Worm (Caenorhabditis elegans) whole organism, early embryonic: ENCODE data around the gene F47B7.2.

Source experiments
- B0310.2 ChIP-seq: sonication (generic microtip); optimal IDR thresholded peaks from 2 replicates; lab custom pipeline; 2016; ENCODE audit warnings: mild to moderate bottlenecking, missing genetic modification characterization, missing compliant biosample characterization
- F13C5.2 ChIP-seq: sonication (generic microtip); optimal IDR thresholded peaks from 2 replicates; lab custom pipeline; 2017; ENCODE audit warnings: mild to moderate bottlenecking, missing genetic modification characterization, inconsistent platforms, missing compliant biosample characterization
- aly-1 ChIP-seq: sonication (generic microtip); optimal IDR thresholded peaks from 2 replicates; lab custom pipeline; 2016; ENCODE audit warnings: missing genetic modification characterization, missing compliant biosample characterization
- ama-1 ChIP-seq: fragments of 150-350 bp; optimal IDR thresholded peaks from 2 replicates; lab custom pipeline; 2014
- ceh-13 ChIP-seq: fragments of 200-800 bp; sonication (Bioruptor generic); optimal IDR thresholded peaks from 2 replicates; lab custom pipeline; 2018; ENCODE audit warnings: mild to moderate bottlenecking, missing genetic modification characterization, missing compliant biosample characterization
- ets-7 ChIP-seq: sonication (generic microtip); optimal IDR thresholded peaks from 2 replicates; lab custom pipeline; 2016; ENCODE audit warnings: missing genotype, missing genetic modification characterization, missing compliant biosample characterization
- flt-1 ChIP-seq: fragments of 200-800 bp; sonication (Bioruptor generic); IDR thresholded peaks from 2 replicates; pipeline ENCODE4 v1.3.6; 2022; ENCODE audit warnings: missing genetic modification characterization, missing compliant biosample characterization
- hmbx-1 ChIP-seq: sonication (generic microtip); optimal IDR thresholded peaks from 2 replicates; lab custom pipeline; 2016; ENCODE audit warnings: mild to moderate bottlenecking, missing genetic modification characterization, missing compliant biosample characterization
- hmg-4 ChIP-seq: fragments of 200-800 bp; sonication (Bioruptor generic); optimal IDR thresholded peaks from 2 replicates; lab custom pipeline; 2018; ENCODE audit warnings: mild to moderate bottlenecking, missing genetic modification characterization, missing compliant biosample characterization
- hnd-1 ChIP-seq: sonication (generic microtip); optimal IDR thresholded peaks from 2 replicates; lab custom pipeline; 2016; ENCODE audit warnings: missing genetic modification characterization, missing compliant biosample characterization
- scrt-1 ChIP-seq: fragments of 200-800 bp; sonication (Bioruptor generic); IDR thresholded peaks from 2 replicates; pipeline ENCODE4 v1.3.6; 2022; ENCODE audit warnings: missing genetic modification characterization, missing compliant biosample characterization
- sea-1 ChIP-seq: fragments of 200-800 bp; sonication (Bioruptor generic); conservative IDR thresholded peaks from 2 replicates; pipeline ENCODE4 v1.3.6; 2022; ENCODE audit warnings: missing genetic modification characterization, missing compliant biosample characterization
- tbx-37 ChIP-seq: fragments of 200-800 bp; sonication (Bioruptor generic); conservative IDR thresholded peaks from 2 replicates; pipeline ENCODE4 v1.3.6; 2022; ENCODE audit warnings: missing genetic modification reagents, missing genetic modification characterization, missing compliant biosample characterization

- no peak for TF ChIP-seq ama-1 (lab: Kevin White, UChicago)
- no peak for TF ChIP-seq flt-1 (GFP tag; lab: Robert Waterston, UW)
- TF ChIP-seq hmbx-1: no peak
- TF ChIP-seq aly-1 (tag; lab: Kevin White, UChicago): no peak
- TF ChIP-seq tbx-37: no peak
- no peak for TF ChIP-seq sea-1
- no peak for TF ChIP-seq F13C5.2
- no peak for TF ChIP-seq ceh-13 (GFP tag; lab: Kevin White, UChicago)
- no peak for TF ChIP-seq B0310.2
- no peak for TF ChIP-seq scrt-1 (GFP tag; lab: Robert Waterston, UW)
- no peak for TF ChIP-seq hnd-1
- no peak for TF ChIP-seq ets-7 (tag; lab: Kevin White, UChicago)
- no peak for TF ChIP-seq hmg-4 (GFP tag; lab: Kevin White, UChicago)
These were observed 20.1 kb upstream of the F47B7.2 start for ce11 chrX:3752443-3752842.
